Fruit fly (Drosophila melanogaster) whole organism, embryonic: Measurements from ENCODE around the gene CG43318.

Experiments used
- CG15269 ChIP-seq: fragments of 200-800 bp; sonication (Bioruptor generic); optimal IDR thresholded peaks from 2 replicates; lab custom pipeline; 2018; ENCODE audit warnings: missing biosample characterization, mild to moderate bottlenecking, missing genetic modification characterization, moderate library complexity
- CG1603 ChIP-seq: fragments of 200-800 bp; sonication (Bioruptor generic); optimal IDR thresholded peaks from 2 replicates; lab custom pipeline; 2019; ENCODE audit warnings: missing biosample characterization, mild to moderate bottlenecking, missing genetic modification characterization, moderate library complexity
- CG5180 ChIP-seq: fragments of 200-800 bp; sonication (Bioruptor generic); optimal IDR thresholded peaks from 3 replicates; lab custom pipeline; 2017; ENCODE audit warnings: missing biosample characterization, missing genetic modification characterization, mild to moderate bottlenecking, moderate library complexity, missing genetic modification reagents
- dmrt99B ChIP-seq: fragments of 200-800 bp; sonication (Bioruptor generic); optimal IDR thresholded peaks from 2 replicates; lab custom pipeline; 2018; ENCODE audit warnings: missing biosample characterization, mild to moderate bottlenecking, missing genetic modification characterization, moderate library complexity
- fru ChIP-seq: fragments of >200 bp; optimal IDR thresholded peaks from 2 replicates; lab custom pipeline; 2017

DNA sequence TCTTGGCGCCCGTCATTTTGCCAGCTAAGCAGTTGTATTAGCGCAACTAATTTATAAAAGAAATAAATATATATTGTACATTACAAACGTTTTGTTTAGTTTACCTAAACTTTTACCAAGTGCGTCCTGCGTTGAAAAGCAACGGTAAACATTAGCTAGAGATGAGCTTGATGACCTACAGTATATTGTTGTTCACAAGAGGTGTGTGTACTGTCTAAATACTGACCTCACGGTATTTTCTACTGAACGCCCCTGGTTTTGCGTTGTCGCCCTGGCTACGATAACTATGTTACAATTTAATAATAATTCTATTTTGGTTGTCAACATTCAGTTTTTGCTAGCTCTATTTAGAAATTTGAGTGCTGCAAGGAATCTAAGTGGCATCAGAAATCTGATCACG, 40.8 kb downstream of the CG43318 start, which contains the start of gene Acyp2:
- no peak for TF ChIP-seq dmrt99B (tag; lab: Kevin White, UChicago)
- no peak for TF ChIP-seq fru (lab: Kevin White, UChicago)
- TF ChIP-seq CG5180, result no peak
- TF ChIP-seq CG1603, result peak; percentile 77
- no peak for TF ChIP-seq CG15269
